Fruit fly (Drosophila melanogaster) whole organism, embryonic: ENCODE measurements around the gene shf.

Experiments used
- Ada2b ChIP-seq: fragments of 200-800 bp; sonication (Bioruptor generic); IDR thresholded peaks from 2 replicates; pipeline ENCODE4 v1.3.6; 2022; ENCODE audit warnings: missing biosample characterization, missing genetic modification characterization
- Awh ChIP-seq: fragments of 200-800 bp; sonication (Bioruptor generic); IDR thresholded peaks from 2 replicates; pipeline ENCODE4, ENCODE4 v1.3.6; 2022; ENCODE audit warnings: missing biosample characterization, missing genetic modification characterization
- BEAF-32 ChIP-seq: fragments of 200-800 bp; sonication (Bioruptor generic); optimal IDR thresholded peaks from 3 replicates; lab custom pipeline; 2017; ENCODE audit warnings: missing biosample characterization, missing genetic modification characterization, mild to moderate bottlenecking, moderate library complexity, missing genetic modification reagents
- CG10321 ChIP-seq: fragments of 200-800 bp; sonication (Bioruptor generic); IDR thresholded peaks from 2 replicates; pipeline ENCODE4 v1.3.6; 2022; ENCODE audit warnings: missing biosample characterization, missing genetic modification characterization
- CG10431 ChIP-seq: fragments of 200-800 bp; sonication (Bioruptor generic); optimal IDR thresholded peaks from 3 replicates; lab custom pipeline; 2018; ENCODE audit warnings: missing biosample characterization, mild to moderate bottlenecking, missing genetic modification characterization
- CG12391 ChIP-seq: fragments of 200-800 bp; sonication (Bioruptor generic); optimal IDR thresholded peaks from 3 replicates; lab custom pipeline; 2018; ENCODE audit warnings: missing biosample characterization, mild to moderate bottlenecking, missing genetic modification characterization, moderate library complexity
- CG14050 ChIP-seq: fragments of 200-800 bp; sonication (Bioruptor generic); IDR thresholded peaks from 3 replicates; pipeline ENCODE4 v1.3.6; 2022; ENCODE audit warnings: missing biosample characterization, missing genetic modification characterization
- CG14667 ChIP-seq: fragments of 200-800 bp; sonication (Bioruptor generic); IDR thresholded peaks from 2 replicates; pipeline ENCODE4 v1.3.6; 2022; ENCODE audit warnings: missing biosample characterization, missing genetic modification characterization
- CG15011 ChIP-seq: fragments of 200-800 bp; sonication (Bioruptor generic); optimal IDR thresholded peaks from 3 replicates; lab custom pipeline; 2018; ENCODE audit warnings: missing biosample characterization, mild to moderate bottlenecking, missing genetic modification characterization
- CG1603 ChIP-seq: fragments of 200-800 bp; sonication (Bioruptor generic); optimal IDR thresholded peaks from 2 replicates; lab custom pipeline; 2019; ENCODE audit warnings: missing biosample characterization, mild to moderate bottlenecking, missing genetic modification characterization, moderate library complexity
- CG18476 ChIP-seq: fragments of 200-800 bp; sonication (Bioruptor generic); optimal IDR thresholded peaks from 2 replicates; lab custom pipeline; 2016; ENCODE audit warnings: missing biosample characterization, mild to moderate bottlenecking, missing genetic modification characterization
- CG31388 ChIP-seq: fragments of 200-800 bp; sonication (Bioruptor generic); optimal IDR thresholded peaks from 2 replicates; lab custom pipeline; 2016; ENCODE audit warnings: missing biosample characterization, missing genetic modification characterization
- CG32532 ChIP-seq: fragments of 200-800 bp; sonication (Bioruptor generic); IDR thresholded peaks from 2 replicates; pipeline ENCODE4 v1.3.6; 2022; ENCODE audit warnings: missing biosample characterization, missing genetic modification characterization
- CG32772 ChIP-seq: fragments of 200-800 bp; sonication (Bioruptor generic); IDR thresholded peaks from 2 replicates; pipeline ENCODE4 v1.3.6; 2022; ENCODE audit warnings: missing biosample characterization, missing genetic modification characterization
- CG43689 ChIP-seq: fragments of 200-800 bp; sonication (Bioruptor generic); IDR thresholded peaks from 2 replicates; pipeline ENCODE4 v1.3.6; 2022; ENCODE audit warnings: missing biosample characterization, missing genetic modification characterization
- CG5953 ChIP-seq: fragments of 200-800 bp; sonication (Bioruptor generic); IDR thresholded peaks from 2 replicates; pipeline ENCODE4 v1.3.6; 2022; ENCODE audit warnings: missing biosample characterization, missing genetic modification characterization
- CG6272 ChIP-seq: fragments of 200-800 bp; sonication (Bioruptor generic); IDR thresholded peaks from 2 replicates; pipeline ENCODE4 v1.3.6; 2022; ENCODE audit warnings: missing biosample characterization, missing genetic modification characterization
- CG7839 ChIP-seq: fragments of 200-800 bp; sonication (Bioruptor generic); optimal IDR thresholded peaks from 3 replicates; lab custom pipeline; 2018; ENCODE audit warnings: missing biosample characterization, mild to moderate bottlenecking, missing genetic modification characterization, moderate library complexity
- CG8388 ChIP-seq: fragments of 200-800 bp; sonication (Bioruptor generic); optimal IDR thresholded peaks from 2 replicates; lab custom pipeline; 2019; ENCODE audit warnings: missing biosample characterization, mild to moderate bottlenecking, missing genetic modification characterization, moderate library complexity
- CG8478 ChIP-seq: fragments of >200 bp; optimal IDR thresholded peaks from 2 replicates; lab custom pipeline; 2018
- CG9215 ChIP-seq: fragments of 200-800 bp; sonication (Bioruptor generic); IDR thresholded peaks from 2 replicates; pipeline ENCODE4 v1.3.6; 2022; ENCODE audit warnings: missing biosample characterization, missing genetic modification characterization
- D ChIP-seq, 2 experiments: fragments of 200-800 bp in 1 of 2; fragments of >200 bp in 1 of 2; sonication (Bioruptor generic) in 1 of 2; optimal IDR thresholded peaks; 2 replicates in 1 of 2; 3 replicates in 1 of 2; lab custom pipeline; 2017; ENCODE audit warnings: mild to moderate bottlenecking in 1 of 2, missing biosample characterization in 1 of 2, missing genetic modification characterization in 1 of 2, missing genetic modification reagents in 1 of 2
- E2f2 ChIP-seq: fragments of 200-800 bp; sonication (Bioruptor generic); IDR thresholded peaks from 2 replicates; pipeline ENCODE4 v1.3.6; 2022; ENCODE audit warnings: missing biosample characterization, missing genetic modification characterization
- HHEX ChIP-seq: fragments of 200-800 bp; sonication (Bioruptor generic); optimal IDR thresholded peaks from 3 replicates; lab custom pipeline; 2017; ENCODE audit warnings: missing biosample characterization, mild to moderate bottlenecking, missing genetic modification characterization, missing genetic modification reagents
- NC2α ChIP-seq: fragments of 200-800 bp; sonication (Bioruptor generic); optimal IDR thresholded peaks from 2 replicates; lab custom pipeline; 2016; ENCODE audit warnings: missing biosample characterization, missing genetic modification characterization
- Oli ChIP-seq: fragments of 200-800 bp; sonication (Bioruptor generic); optimal IDR thresholded peaks from 2 replicates; lab custom pipeline; 2018; ENCODE audit warnings: missing biosample characterization, mild to moderate bottlenecking, missing genetic modification characterization, moderate library complexity
- Optix ChIP-seq: fragments of 200-800 bp; sonication (Bioruptor generic); IDR thresholded peaks from 3 replicates; pipeline ENCODE4 v1.3.6; 2022; ENCODE audit warnings: missing biosample characterization, missing genetic modification characterization
- Rx ChIP-seq: fragments of 200-800 bp; sonication (Bioruptor generic); IDR thresholded peaks from 2 replicates; pipeline ENCODE4 v1.3.6; 2022; ENCODE audit warnings: missing biosample characterization, missing genetic modification characterization
- Sox102F ChIP-seq: fragments of 200-800 bp; sonication (Bioruptor generic); optimal IDR thresholded peaks from 2 replicates; lab custom pipeline; 2018; ENCODE audit warnings: missing biosample characterization, mild to moderate bottlenecking, missing genetic modification characterization, moderate library complexity
- Usf ChIP-seq: fragments of 200-800 bp; sonication (Bioruptor generic); optimal IDR thresholded peaks from 2 replicates; lab custom pipeline; 2017; ENCODE audit warnings: missing genotype, missing biosample characterization, missing genetic modification characterization
- ap ChIP-seq: fragments of 200-800 bp; sonication (Bioruptor generic); IDR thresholded peaks from 2 replicates; pipeline ENCODE4 v1.3.6; 2022; ENCODE audit warnings: missing biosample characterization, missing genetic modification characterization
- br ChIP-seq: fragments of >200 bp; optimal IDR thresholded peaks from 2 replicates; lab custom pipeline; 2017
- bsh ChIP-seq, 2 experiments: fragments of 200-800 bp; sonication (Bioruptor generic); optimal IDR thresholded peaks; 2 replicates each; lab custom pipeline; 2017 to 2018; ENCODE audit warnings: mild to moderate bottlenecking in 2 of 2, missing biosample characterization in 2 of 2, missing genetic modification characterization in 2 of 2, moderate library complexity in 1 of 2
- ci ChIP-seq: fragments of 200-800 bp; sonication (Bioruptor generic); IDR thresholded peaks from 3 replicates; pipeline ENCODE4 v1.3.6; 2022; ENCODE audit warnings: missing biosample characterization, missing genetic modification characterization
- dmrt99B ChIP-seq: fragments of 200-800 bp; sonication (Bioruptor generic); optimal IDR thresholded peaks from 2 replicates; lab custom pipeline; 2018; ENCODE audit warnings: missing biosample characterization, mild to moderate bottlenecking, missing genetic modification characterization, moderate library complexity
- dysf ChIP-seq: fragments of 200-800 bp; sonication (Bioruptor generic); IDR thresholded peaks from 3 replicates; pipeline ENCODE4 v1.3.6; 2022; ENCODE audit warnings: missing biosample characterization, missing genetic modification characterization
- esg ChIP-seq: fragments of 200-800 bp; sonication (Bioruptor generic); conservative IDR thresholded peaks from 2 replicates; pipeline ENCODE4 v1.3.6; 2022; ENCODE audit warnings: missing biosample characterization, missing genetic modification characterization
- ewg ChIP-seq: fragments of 200-800 bp; sonication (Bioruptor generic); optimal IDR thresholded peaks from 3 replicates; lab custom pipeline; 2017; ENCODE audit warnings: mild to moderate bottlenecking, missing biosample characterization, missing genetic modification reagents, missing genetic modification characterization
- fd64A ChIP-seq: fragments of 200-800 bp; sonication (Bioruptor generic); optimal IDR thresholded peaks from 3 replicates; lab custom pipeline; 2018; ENCODE audit warnings: missing biosample characterization, mild to moderate bottlenecking, missing genetic modification characterization
- gem ChIP-seq: fragments of 200-800 bp; sonication (Bioruptor generic); optimal IDR thresholded peaks from 2 replicates; lab custom pipeline; 2019; ENCODE audit warnings: missing biosample characterization, mild to moderate bottlenecking, missing genetic modification characterization, moderate library complexity
- nmo ChIP-seq: fragments of 200-800 bp; sonication (Bioruptor generic); optimal IDR thresholded peaks from 2 replicates; lab custom pipeline; 2018; ENCODE audit warnings: missing biosample characterization, mild to moderate bottlenecking, missing genetic modification characterization, moderate library complexity
- odd ChIP-seq: fragments of 200-800 bp; sonication (Bioruptor generic); optimal IDR thresholded peaks from 2 replicates; lab custom pipeline; 2017; ENCODE audit warnings: missing biosample characterization, mild to moderate bottlenecking, missing genetic modification characterization
- prd ChIP-seq, 3 experiments: fragments of >200 bp in 2 of 3; fragments of 200-800 bp in 1 of 3; sonication (Bioruptor generic) in 1 of 3; optimal IDR thresholded peaks in 2 of 3; IDR thresholded peaks in 1 of 3; 2 replicates in 2 of 3; 3 replicates in 1 of 3; pipeline versions ENCODE4 v1.3.6 to Lab custom; 2017 to 2022; ENCODE audit warnings: missing biosample characterization in 1 of 3, missing genetic modification characterization in 1 of 3
- row ChIP-seq: fragments of 200-800 bp; sonication (Bioruptor generic); IDR thresholded peaks from 3 replicates; pipeline ENCODE4 v1.3.6; 2022; ENCODE audit warnings: missing biosample characterization, missing genetic modification characterization
- seq ChIP-seq: fragments of 200-800 bp; sonication (Bioruptor generic); IDR thresholded peaks from 2 replicates; pipeline ENCODE4 v1.3.6; 2022; ENCODE audit warnings: missing biosample characterization, missing genetic modification characterization
- stc ChIP-seq: fragments of 200-800 bp; sonication (Bioruptor generic); IDR thresholded peaks from 2 replicates; pipeline ENCODE4 v1.3.6; 2022; ENCODE audit warnings: missing biosample characterization, missing genetic modification characterization
- tin ChIP-seq: fragments of 200-800 bp; sonication (Bioruptor generic); optimal IDR thresholded peaks from 3 replicates; lab custom pipeline; 2016; ENCODE audit warnings: missing biosample characterization, missing genetic modification characterization
- z ChIP-seq: fragments of 200-800 bp; sonication (Bioruptor generic); IDR thresholded peaks from 3 replicates; pipeline ENCODE4 v1.3.6; 2022; ENCODE audit warnings: missing biosample characterization, missing genetic modification characterization
- zen ChIP-seq: fragments of 200-800 bp; sonication (Bioruptor generic); optimal IDR thresholded peaks from 3 replicates; lab custom pipeline; 2018; ENCODE audit warnings: missing biosample characterization, mild to moderate bottlenecking, missing genetic modification characterization, moderate library complexity

Gene shf

dm6 chrX:6794826-6795225 lies 15.4 kb upstream of the shf start (continued):
- TF ChIP-seq ci (GFP tag; lab: Robert Waterston, UW) (peak; percentile 64; the same call in 1 of the 3 replicates), esg (GFP tag; lab: Robert Waterston, UW) (0 out of 2 replicates have a peak, but pooled peaks have one; percentile 21), prd (optimal IDR thresholded peaks at IDR 0.05; lab: Kevin White, UChicago) (no peak), prd (GFP tag; IDR thresholded peaks at IDR 0.05; lab: Robert Waterston, UW) (peak; percentile 37; the same call in 1 of the 3 replicates), BEAF-32 (no peak), CG9215 (GFP tag; lab: Robert Waterston, UW) (peak; percentile 7; the same call in 1 of the 2 replicates), gem (tag; lab: Kevin White, UChicago) (peak; percentile 15), CG7839 (tag; lab: Kevin White, UChicago) (peak; percentile 4), dmrt99B (peak; percentile 49), Awh (GFP tag; lab: Robert Waterston, UW) (peak; percentile 50; the same call in 1 of the 2 replicates), CG8388 (GFP tag; lab: Kevin White, UChicago) (peak; percentile 7), dysf (GFP tag; lab: Robert Waterston, UW) (0 out of 3 replicates have a peak, but pooled peaks have one; percentile 18), CG12391 (tag; lab: Kevin White, UChicago) (peak; percentile 3), Oli (tag; lab: Kevin White, UChicago) (no peak), seq (peak; percentile 21; the same call in 1 of the 2 replicates), ap (GFP tag; lab: Robert Waterston, UW) (0 out of 2 replicates have a peak, but pooled peaks have one; percentile 17), CG1603 (peak; percentile 48), bsh (GFP tag; optimal IDR thresholded peaks at IDR 0.05; lab: Kevin White, UChicago) (peak in 1 of 2 experiments; percentile 26), stc (0 out of 2 replicates have a peak, but pooled peaks have one; percentile 22), ewg (peak; percentile 2), Optix (GFP tag; lab: Robert Waterston, UW) (0 out of 3 replicates have a peak, but pooled peaks have one; percentile 36), Ada2b (GFP tag; lab: Robert Waterston, UW) (0 out of 2 replicates have a peak, but pooled peaks have one; percentile 28), CG14050 (GFP tag; lab: Robert Waterston, UW) (peak; percentile 38; the same call in 2 of the 3 replicates), nmo (GFP tag; lab: Kevin White, UChicago) (peak; percentile 2), row (GFP tag; lab: Robert Waterston, UW) (peak; percentile 35; the same call in 1 of the 3 replicates), CG32532 (GFP tag; lab: Robert Waterston, UW) (peak; percentile 23; the same call in 1 of the 2 replicates), D (optimal IDR thresholded peaks at IDR 0.05; lab: Kevin White, UChicago) (no peak), D (GFP tag; optimal IDR thresholded peaks at IDR 0.05; lab: Kevin White, UChicago) (peak; percentile 20)
- TF ChIP-seq, all 482 proteins: peak for 54

dm6 chrX:6794190-6794589 lies 14.7 kb upstream of the shf start:
- TF ChIP-seq HHEX (GFP tag; lab: Kevin White, UChicago): peak; percentile 81
- peak; percentile 67 for TF ChIP-seq CG15011 (GFP tag; lab: Kevin White, UChicago)
- peak; percentile 87 for TF ChIP-seq Rx (GFP tag; lab: Robert Waterston, UW)
- TF ChIP-seq CG18476 (GFP tag; lab: Kevin White, UChicago): peak; percentile 72
- TF ChIP-seq CG31388 (GFP tag; lab: Kevin White, UChicago): peak; percentile 46
- peak; percentile 74 for TF ChIP-seq CG14667 (GFP tag; lab: Robert Waterston, UW)
- peak; percentile 69 for TF ChIP-seq tin (GFP tag; lab: Kevin White, UChicago)
- no peak for TF ChIP-seq z (GFP tag; lab: Robert Waterston, UW)
- peak; percentile 68 for TF ChIP-seq Usf (GFP tag; lab: Kevin White, UChicago)
- TF ChIP-seq CG43689 (GFP tag; lab: Robert Waterston, UW): peak; percentile 74
- no peak for TF ChIP-seq BEAF-32
- TF ChIP-seq CG5953 (GFP tag; lab: Robert Waterston, UW): peak; percentile 90
- TF ChIP-seq odd (GFP tag; lab: Kevin White, UChicago): peak; percentile 73
- no peak for TF ChIP-seq br (lab: Kevin White, UChicago)
- peak; percentile 87 for TF ChIP-seq Sox102F
- no peak for TF ChIP-seq CG10431 (GFP tag; lab: Kevin White, UChicago)
- TF ChIP-seq CG32772 (GFP tag; lab: Robert Waterston, UW): peak; percentile 63
- TF ChIP-seq CG6272 (GFP tag; lab: Robert Waterston, UW): 0 out of 2 replicates have a peak, but pooled peaks have one; percentile 28
- TF ChIP-seq zen (tag; lab: Kevin White, UChicago): peak; percentile 62
- peak; percentile 31 for TF ChIP-seq NC2α (GFP tag; lab: Kevin White, UChicago)
- peak; percentile 56 for TF ChIP-seq CG10321 (GFP tag; lab: Robert Waterston, UW)
- TF ChIP-seq CG8478 (lab: Kevin White, UChicago): no peak
- TF ChIP-seq fd64A (GFP tag; lab: Kevin White, UChicago): peak; percentile 12
- peak; percentile 54 for TF ChIP-seq E2f2
